Worm (Caenorhabditis elegans) whole organism, L1 larva: Measurements from ENCODE around the gene ucr-2.1.

Source experiments
- C04F5.9 ChIP-seq: sonication (generic microtip); optimal IDR thresholded peaks from 2 replicates; lab custom pipeline; 2016; ENCODE audit warnings: missing genetic modification characterization, missing compliant biosample characterization
- C16A3.4 ChIP-seq: fragments of 150-350 bp; optimal IDR thresholded peaks from 2 replicates; lab custom pipeline; 2014; ENCODE audit warnings: missing biosample characterization, missing genetic modification characterization
- F16B12.6 ChIP-seq: fragments of 150-350 bp; optimal IDR thresholded peaks from 2 replicates; lab custom pipeline; 2014; ENCODE audit warnings: missing biosample characterization, missing genetic modification characterization
- Y116A8C.19 ChIP-seq: sonication (generic microtip); optimal IDR thresholded peaks from 2 replicates; lab custom pipeline; 2016; ENCODE audit warnings: missing compliant biosample characterization, missing genetic modification characterization, borderline replicate concordance
- aly-2 ChIP-seq: fragments of 150-350 bp; optimal IDR thresholded peaks from 2 replicates; lab custom pipeline; 2014; ENCODE audit warnings: missing biosample characterization, missing genetic modification characterization
- blmp-1 ChIP-seq: fragments of 150-350 bp; optimal IDR thresholded peaks from 2 replicates; lab custom pipeline; 2014; ENCODE audit warnings: missing biosample characterization, missing genetic modification characterization
- ceh-63 ChIP-seq: fragments of 200-800 bp; sonication (Bioruptor generic); optimal IDR thresholded peaks from 2 replicates; lab custom pipeline; 2018; ENCODE audit warnings: mild to moderate bottlenecking, missing genetic modification characterization, missing compliant biosample characterization
- ceh-8 ChIP-seq: fragments of 200-800 bp; sonication (Bioruptor generic); optimal IDR thresholded peaks from 2 replicates; lab custom pipeline; 2018; ENCODE audit warnings: mild to moderate bottlenecking, missing genetic modification characterization, moderate library complexity, missing compliant biosample characterization
- ceh-88 ChIP-seq: fragments of 200-800 bp; sonication (Bioruptor generic); IDR thresholded peaks from 2 replicates; pipeline ENCODE4 v1.3.6; 2022; ENCODE audit warnings: missing genetic modification characterization, missing compliant biosample characterization
- ces-1 ChIP-seq: fragments of 150-350 bp; optimal IDR thresholded peaks from 2 replicates; lab custom pipeline; 2014; ENCODE audit warnings: missing biosample characterization, missing genetic modification reagents, missing genetic modification characterization
- dpl-1 ChIP-seq, 3 experiments: fragments of 150-350 bp in 2 of 3; sonication (generic microtip) in 1 of 3; optimal IDR thresholded peaks; 2 replicates each; lab custom pipeline; 2014 to 2017; ENCODE audit warnings: missing biosample characterization in 3 of 3, missing genetic modification characterization in 3 of 3, missing genetic modification reagents in 3 of 3
- dsc-1 ChIP-seq: sonication (generic microtip); optimal IDR thresholded peaks from 2 replicates; lab custom pipeline; 2016; ENCODE audit warnings: mild to moderate bottlenecking, missing genetic modification characterization, missing compliant biosample characterization
- efl-1 ChIP-seq, 4 experiments: fragments of 150-350 bp; optimal IDR thresholded peaks in 3 of 4; peaks in 1 of 4; 1 replicate in 1 of 4; 2 replicates in 3 of 4; lab custom pipeline; 2014; ENCODE audit warnings: missing biosample characterization in 2 of 4, missing genetic modification characterization in 2 of 4, missing genetic modification reagents in 2 of 4
- egl-13 ChIP-seq: sonication (generic microtip); optimal IDR thresholded peaks from 2 replicates; lab custom pipeline; 2016; ENCODE audit warnings: missing genotype, missing genetic modification reagents, missing genetic modification characterization, missing compliant biosample characterization
- elt-3 ChIP-seq, 6 experiments: fragments of 150-350 bp in 1 of 6; sonication (generic microtip); optimal IDR thresholded peaks; 2 replicates each; lab custom pipeline; 2017 to 2018; ENCODE audit warnings: missing biosample characterization in 6 of 6, missing genetic modification characterization in 6 of 6, inconsistent platforms in 1 of 6
- fkh-10 ChIP-seq: sonication (generic microtip); optimal IDR thresholded peaks from 2 replicates; lab custom pipeline; 2017; ENCODE audit warnings: missing biosample characterization, missing genetic modification reagents, missing genetic modification characterization
- fkh-4 ChIP-seq: sonication (generic microtip); optimal IDR thresholded peaks from 2 replicates; lab custom pipeline; 2016; ENCODE audit warnings: missing compliant biosample characterization, missing genetic modification characterization, borderline replicate concordance
- fkh-8 ChIP-seq: sonication (generic microtip); optimal IDR thresholded peaks from 2 replicates; lab custom pipeline; 2016; ENCODE audit warnings: mild to moderate bottlenecking, missing genetic modification characterization, missing compliant biosample characterization
- irx-1 ChIP-seq: sonication (generic microtip); optimal IDR thresholded peaks from 2 replicates; lab custom pipeline; 2016; ENCODE audit warnings: missing genetic modification characterization, missing compliant biosample characterization
- isw-1 ChIP-seq: fragments of 200-800 bp; sonication (Bioruptor generic); IDR thresholded peaks from 2 replicates; pipeline ENCODE4 v1.3.6; 2022; ENCODE audit warnings: missing genetic modification characterization, missing compliant biosample characterization
- lin-14 ChIP-seq: fragments of 200-800 bp; sonication (Bioruptor generic); optimal IDR thresholded peaks from 2 replicates; lab custom pipeline; 2018; ENCODE audit warnings: mild to moderate bottlenecking, missing genetic modification characterization, moderate library complexity, missing compliant biosample characterization
- lin-15B ChIP-seq: fragments of 150-350 bp; sonication (generic microtip); optimal IDR thresholded peaks from 3 replicates; lab custom pipeline; 2014; ENCODE audit warnings: missing biosample characterization, missing genetic modification characterization
- lin-39 ChIP-seq: fragments of 150-350 bp; optimal IDR thresholded peaks from 2 replicates; lab custom pipeline; 2014; ENCODE audit warnings: missing biosample characterization, missing genetic modification reagents, missing genetic modification characterization
- lsy-2 ChIP-seq, 2 experiments: fragments of 150-350 bp; optimal IDR thresholded peaks; 2 replicates each; lab custom pipeline; 2014; ENCODE audit warnings: missing biosample characterization in 2 of 2, missing genetic modification characterization in 2 of 2
- mab-9 ChIP-seq: fragments of 200-800 bp; sonication (Bioruptor generic); IDR thresholded peaks from 2 replicates; pipeline ENCODE4 v1.3.6; 2022; ENCODE audit warnings: missing genetic modification reagents, missing genetic modification characterization, missing compliant biosample characterization
- mef-2 ChIP-seq: fragments of 150-350 bp; optimal IDR thresholded peaks from 2 replicates; lab custom pipeline; 2014; ENCODE audit warnings: missing biosample characterization, missing genetic modification characterization
- mep-1 ChIP-seq: fragments of 150-350 bp; optimal IDR thresholded peaks from 2 replicates; lab custom pipeline; 2014; ENCODE audit warnings: missing biosample characterization, missing genetic modification characterization
- nhr-19 ChIP-seq: fragments of 200-800 bp; sonication (Bioruptor generic); conservative IDR thresholded peaks from 2 replicates; pipeline ENCODE4 v1.3.6; 2022; ENCODE audit warnings: missing genetic modification characterization, missing compliant biosample characterization
- nhr-237 ChIP-seq: fragments of 150-350 bp; optimal IDR thresholded peaks from 2 replicates; lab custom pipeline; 2014; ENCODE audit warnings: missing biosample characterization, missing genetic modification characterization
- nhr-47 ChIP-seq: sonication (generic microtip); optimal IDR thresholded peaks from 2 replicates; lab custom pipeline; 2016; ENCODE audit warnings: mild to moderate bottlenecking, missing genetic modification characterization, moderate library complexity, missing compliant biosample characterization
- nhr-71 ChIP-seq: sonication (generic microtip); optimal IDR thresholded peaks from 2 replicates; lab custom pipeline; 2016; ENCODE audit warnings: mild to moderate bottlenecking, missing genetic modification characterization, moderate library complexity, missing compliant biosample characterization
- nhr-76 ChIP-seq: sonication (generic microtip); optimal IDR thresholded peaks from 2 replicates; lab custom pipeline; 2017; ENCODE audit warnings: missing biosample characterization, missing genetic modification characterization
- nhr-77 ChIP-seq: fragments of 150-350 bp; optimal IDR thresholded peaks from 2 replicates; lab custom pipeline; 2014; ENCODE audit warnings: missing biosample characterization, missing genetic modification characterization
- pag-3 ChIP-seq: sonication (generic microtip); optimal IDR thresholded peaks from 2 replicates; lab custom pipeline; 2017; ENCODE audit warnings: missing genetic modification characterization, mild to moderate bottlenecking, missing compliant biosample characterization, antibody characterized with exemption, borderline replicate concordance; ENCODE audit not compliant: insufficient read depth
- pax-3 ChIP-seq: fragments of 200-800 bp; sonication (Bioruptor generic); optimal IDR thresholded peaks from 2 replicates; lab custom pipeline; 2018; ENCODE audit warnings: mild to moderate bottlenecking, missing genetic modification characterization, moderate library complexity, missing compliant biosample characterization
- rnt-1 ChIP-seq: sonication (generic microtip); optimal IDR thresholded peaks from 2 replicates; lab custom pipeline; 2016; ENCODE audit warnings: mild to moderate bottlenecking, missing genetic modification characterization, moderate library complexity, missing compliant biosample characterization
- skn-1 ChIP-seq: fragments of 150-350 bp; optimal IDR thresholded peaks from 2 replicates; lab custom pipeline; 2014; ENCODE audit warnings: missing biosample characterization, missing genetic modification characterization
- snpc-4 ChIP-seq: fragments of 150-350 bp; optimal IDR thresholded peaks from 2 replicates; lab custom pipeline; 2014; ENCODE audit warnings: missing biosample characterization, missing genetic modification characterization
- snu-23 ChIP-seq: sonication (generic microtip); optimal IDR thresholded peaks from 2 replicates; lab custom pipeline; 2016; ENCODE audit warnings: missing genetic modification characterization, missing compliant biosample characterization
- sox-4 ChIP-seq: sonication (generic microtip); optimal IDR thresholded peaks from 2 replicates; lab custom pipeline; 2016; ENCODE audit warnings: missing genetic modification characterization, missing compliant biosample characterization
- sup-37 ChIP-seq: fragments of 200-800 bp; sonication (Bioruptor generic); optimal IDR thresholded peaks from 2 replicates; lab custom pipeline; 2018; ENCODE audit warnings: mild to moderate bottlenecking, missing genetic modification characterization, missing compliant biosample characterization
- tbx-2 ChIP-seq: sonication (generic microtip); optimal IDR thresholded peaks from 2 replicates; lab custom pipeline; 2016; ENCODE audit warnings: missing genetic modification characterization, missing compliant biosample characterization
- unc-130 ChIP-seq: fragments of 150-350 bp; optimal IDR thresholded peaks from 2 replicates; lab custom pipeline; 2017; ENCODE audit warnings: missing biosample characterization, missing genetic modification characterization, inconsistent platforms
- unc-98 ChIP-seq: fragments of 200-800 bp; sonication (Bioruptor generic); IDR thresholded peaks from 2 replicates; pipeline ENCODE4 v1.3.6; 2022; ENCODE audit warnings: missing genetic modification characterization, missing compliant biosample characterization
- zag-1 ChIP-seq: fragments of 150-350 bp; optimal IDR thresholded peaks from 2 replicates; lab custom pipeline; 2014; ENCODE audit warnings: missing biosample characterization, missing genetic modification characterization
- ztf-11 ChIP-seq, 2 experiments: sonication (generic microtip); optimal IDR thresholded peaks; 2 replicates each; lab custom pipeline; 2016 to 2017; ENCODE audit warnings: missing genetic modification characterization in 2 of 2, missing biosample characterization in 1 of 2, missing compliant biosample characterization in 1 of 2

ucr-2.1 gene

ce11 chrX:12025070-12025789, 7.0 kb downstream of the ucr-2.1 start, which contains the start of gene B0198.2:
B0198.2 (plus strand) TSS chrX:12025739.
- TF ChIP-seq lin-14 (GFP tag; lab: Kevin White, UChicago) (peak; percentile 62), fkh-10 (peak; percentile 65), C16A3.4 (tag; lab: Kevin White, UChicago) (no peak), elt-3 (tag; optimal IDR thresholded peaks at IDR 0.05; lab: Kevin White, UChicago) (no peak), dpl-1 (GFP tag; optimal IDR thresholded peaks at IDR 0.05; lab: Kevin White, UChicago) (no peak), efl-1 (optimal IDR thresholded peaks at IDR 0.05; lab: Kevin White, UChicago) (no peak), efl-1 (GFP tag; optimal IDR thresholded peaks at IDR 0.05 in 1 of 2; lab: Kevin White, UChicago) (peak in 1 of 2 experiments; percentile 13), sox-4 (tag; lab: Kevin White, UChicago) (no peak), pag-3 (tag; lab: Kevin White, UChicago) (no peak), irx-1 (peak; percentile 36), unc-130 (no peak)
- TF ChIP-seq, all 84 proteins: peak for 4

ce11 chrX:12033937-12034336, 15.7 kb downstream of the ucr-2.1 start, which contains the start of gene tsp-20:
tsp-20 (minus strand) TSS chrX:12034037.
- no peak for TF ChIP-seq lin-15B
- no peak for TF ChIP-seq mep-1 (tag; lab: Kevin White, UChicago)
- no peak for TF ChIP-seq snu-23
- TF ChIP-seq mef-2 (tag; lab: Kevin White, UChicago), result no peak
- no peak for TF ChIP-seq zag-1
- no peak for TF ChIP-seq ceh-88
- TF ChIP-seq aly-2 (tag; lab: Kevin White, UChicago), result no peak
- no peak for TF ChIP-seq rnt-1
- TF ChIP-seq C04F5.9 (tag; lab: Kevin White, UChicago), result no peak
- no peak for TF ChIP-seq ces-1
- no peak for TF ChIP-seq snpc-4
- no peak for TF ChIP-seq Y116A8C.19 (tag; lab: Kevin White, UChicago)
- TF ChIP-seq C16A3.4 (tag; lab: Kevin White, UChicago), result no peak
- TF ChIP-seq lin-39 (tag; lab: Kevin White, UChicago), result no peak
- no peak for TF ChIP-seq mab-9 (GFP tag; lab: Robert Waterston, UW)
- TF ChIP-seq nhr-77 (tag; lab: Kevin White, UChicago), result no peak
- TF ChIP-seq skn-1 (tag; lab: Kevin White, UChicago), result no peak
- no peak for TF ChIP-seq sup-37
- TF ChIP-seq efl-1 (optimal IDR thresholded peaks at IDR 0.05; lab: Kevin White, UChicago), result no peak
- TF ChIP-seq efl-1 (GFP tag; optimal IDR thresholded peaks at IDR 0.05 in 1 of 2; lab: Kevin White, UChicago), result no peak
- no peak for TF ChIP-seq unc-98 (GFP tag; lab: Robert Waterston, UW)

DNA sequence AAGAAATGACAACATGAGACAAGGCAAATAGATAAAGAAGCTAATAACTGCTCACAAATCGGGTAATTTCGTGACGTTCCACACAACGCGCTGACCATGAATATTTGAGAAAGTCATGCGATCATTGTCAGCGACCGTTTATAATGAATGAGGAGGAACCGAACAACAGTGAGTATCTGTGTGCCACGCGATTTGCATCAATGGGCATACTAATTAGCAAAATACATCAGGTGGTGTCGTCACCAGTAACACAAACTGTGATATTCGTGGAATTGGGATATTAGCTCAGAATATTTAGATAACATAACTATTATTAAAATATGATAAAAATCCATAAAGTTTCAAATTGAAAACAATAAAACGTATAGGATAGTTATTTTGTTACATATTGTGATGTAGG, 16.4 kb downstream of the ucr-2.1 start:
- TF ChIP-seq nhr-76 (no peak), dpl-1 (GFP tag; optimal IDR thresholded peaks at IDR 0.05; lab: Kevin White, UChicago) (no peak), C04F5.9 (tag; lab: Kevin White, UChicago) (no peak), sox-4 (tag; lab: Kevin White, UChicago) (peak; percentile 22), egl-13 (no peak), nhr-47 (tag; lab: Kevin White, UChicago) (peak; percentile 34), ztf-11 (tag; optimal IDR thresholded peaks at IDR 0.05; lab: Kevin White, UChicago) (peak in 1 of 2 experiments; percentile 1), fkh-8 (tag; lab: Kevin White, UChicago) (peak; percentile 76), nhr-237 (tag; lab: Kevin White, UChicago) (no peak), fkh-4 (tag; lab: Kevin White, UChicago) (peak; percentile 7), lin-14 (GFP tag; lab: Kevin White, UChicago) (peak; percentile 40), pax-3 (no peak), mef-2 (tag; lab: Kevin White, UChicago) (no peak), tbx-2 (no peak), Y116A8C.19 (tag; lab: Kevin White, UChicago) (no peak), isw-1 (no peak), dsc-1 (peak; percentile 88), ceh-8 (peak; percentile 73), fkh-10 (no peak), nhr-71 (tag; lab: Kevin White, UChicago) (peak; percentile 52), snu-23 (no peak), F16B12.6 (tag; lab: Kevin White, UChicago) (no peak), ceh-63 (GFP tag; lab: Kevin White, UChicago) (no peak), nhr-19 (GFP tag; lab: Robert Waterston, UW) (no peak), blmp-1 (no peak), lsy-2 (tag; optimal IDR thresholded peaks at IDR 0.05; lab: Kevin White, UChicago) (no peak)
